Worm (Caenorhabditis elegans) whole organism, early embryonic: ENCODE data around the gene K10C2.14.

Experiments used
- B0310.2 ChIP-seq: sonication (generic microtip); optimal IDR thresholded peaks from 2 replicates; lab custom pipeline; 2016; ENCODE audit warnings: mild to moderate bottlenecking, missing genetic modification characterization, missing compliant biosample characterization
- F13C5.2 ChIP-seq: sonication (generic microtip); optimal IDR thresholded peaks from 2 replicates; lab custom pipeline; 2017; ENCODE audit warnings: mild to moderate bottlenecking, missing genetic modification characterization, inconsistent platforms, missing compliant biosample characterization
- aly-1 ChIP-seq: sonication (generic microtip); optimal IDR thresholded peaks from 2 replicates; lab custom pipeline; 2016; ENCODE audit warnings: missing genetic modification characterization, missing compliant biosample characterization
- ama-1 ChIP-seq: fragments of 150-350 bp; optimal IDR thresholded peaks from 2 replicates; lab custom pipeline; 2014
- ceh-13 ChIP-seq: fragments of 200-800 bp; sonication (Bioruptor generic); optimal IDR thresholded peaks from 2 replicates; lab custom pipeline; 2018; ENCODE audit warnings: mild to moderate bottlenecking, missing genetic modification characterization, missing compliant biosample characterization
- ceh-36 ChIP-seq: sonication (generic microtip); optimal IDR thresholded peaks from 2 replicates; lab custom pipeline; 2016; ENCODE audit warnings: missing genetic modification characterization, inconsistent platforms, missing compliant biosample characterization
- ets-7 ChIP-seq: sonication (generic microtip); optimal IDR thresholded peaks from 2 replicates; lab custom pipeline; 2016; ENCODE audit warnings: missing genotype, missing genetic modification characterization, missing compliant biosample characterization
- flt-1 ChIP-seq: fragments of 200-800 bp; sonication (Bioruptor generic); IDR thresholded peaks from 2 replicates; pipeline ENCODE4 v1.3.6; 2022; ENCODE audit warnings: missing genetic modification characterization, missing compliant biosample characterization
- hmbx-1 ChIP-seq: sonication (generic microtip); optimal IDR thresholded peaks from 2 replicates; lab custom pipeline; 2016; ENCODE audit warnings: mild to moderate bottlenecking, missing genetic modification characterization, missing compliant biosample characterization
- hmg-4 ChIP-seq: fragments of 200-800 bp; sonication (Bioruptor generic); optimal IDR thresholded peaks from 2 replicates; lab custom pipeline; 2018; ENCODE audit warnings: mild to moderate bottlenecking, missing genetic modification characterization, missing compliant biosample characterization
- hnd-1 ChIP-seq: sonication (generic microtip); optimal IDR thresholded peaks from 2 replicates; lab custom pipeline; 2016; ENCODE audit warnings: missing genetic modification characterization, missing compliant biosample characterization
- pes-1 ChIP-seq: fragments of 200-800 bp; sonication (Bioruptor generic); IDR thresholded peaks from 2 replicates; pipeline ENCODE4 v1.3.6; 2022; ENCODE audit warnings: missing genetic modification reagents, missing genetic modification characterization, missing compliant biosample characterization
- scrt-1 ChIP-seq: fragments of 200-800 bp; sonication (Bioruptor generic); IDR thresholded peaks from 2 replicates; pipeline ENCODE4 v1.3.6; 2022; ENCODE audit warnings: missing genetic modification characterization, missing compliant biosample characterization
- sea-1 ChIP-seq: fragments of 200-800 bp; sonication (Bioruptor generic); conservative IDR thresholded peaks from 2 replicates; pipeline ENCODE4 v1.3.6; 2022; ENCODE audit warnings: missing genetic modification characterization, missing compliant biosample characterization
- tbx-11 ChIP-seq: fragments of 200-800 bp; sonication (Bioruptor generic); IDR thresholded peaks from 2 replicates; pipeline ENCODE4 v1.3.6; 2022; ENCODE audit warnings: missing genetic modification characterization, missing compliant biosample characterization
- tbx-37 ChIP-seq: fragments of 200-800 bp; sonication (Bioruptor generic); conservative IDR thresholded peaks from 2 replicates; pipeline ENCODE4 v1.3.6; 2022; ENCODE audit warnings: missing genetic modification reagents, missing genetic modification characterization, missing compliant biosample characterization
- tra-4 ChIP-seq: sonication (generic microtip); optimal IDR thresholded peaks from 2 replicates; lab custom pipeline; 2017; ENCODE audit warnings: missing genetic modification characterization, missing compliant biosample characterization

K10C2.14 gene

ce11 chrX:6433688-6434087, 6.7 kb downstream of the K10C2.14 start, which contains the start of gene K10C2.2:
TSS of gene K10C2.2 (minus strand) at chrX:6433788.
- TF ChIP-seq aly-1 (tag; lab: Kevin White, UChicago) (no peak), ets-7 (no peak), hmg-4 (GFP tag; lab: Kevin White, UChicago) (no peak), tbx-37 (GFP tag; lab: Robert Waterston, UW) (no peak), sea-1 (GFP tag; lab: Robert Waterston, UW) (no peak), tra-4 (tag; lab: Kevin White, UChicago) (no peak), tbx-11 (GFP tag; lab: Robert Waterston, UW) (no peak), ama-1 (no peak), hmbx-1 (tag; lab: Kevin White, UChicago) (no peak), ceh-13 (GFP tag; lab: Kevin White, UChicago) (no peak), B0310.2 (tag; lab: Kevin White, UChicago) (no peak), F13C5.2 (tag; lab: Kevin White, UChicago) (no peak), hnd-1 (tag; lab: Kevin White, UChicago) (no peak), scrt-1 (no peak), pes-1 (GFP tag; lab: Robert Waterston, UW) (no peak), flt-1 (GFP tag; lab: Robert Waterston, UW) (no peak), ceh-36 (tag; lab: Kevin White, UChicago) (no peak)

- no peak for TF ChIP-seq ceh-13 (GFP tag; lab: Kevin White, UChicago)
- TF ChIP-seq hnd-1 (tag; lab: Kevin White, UChicago): no peak
- no peak for TF ChIP-seq ama-1
- no peak for TF ChIP-seq tbx-37 (GFP tag; lab: Robert Waterston, UW)
- TF ChIP-seq ets-7: no peak
- no peak for TF ChIP-seq scrt-1
- no peak for TF ChIP-seq sea-1 (GFP tag; lab: Robert Waterston, UW)
Observed at ce11 chrX:6430510-6430909, 9.9 kb downstream of the K10C2.14 start, which contains the start of gene ctsa-2. TSS of gene ctsa-2 (minus strand) at chrX:6430610.

- no peak for TF ChIP-seq sea-1 (GFP tag; lab: Robert Waterston, UW)
- TF ChIP-seq pes-1 (GFP tag; lab: Robert Waterston, UW): no peak
- TF ChIP-seq B0310.2 (tag; lab: Kevin White, UChicago): no peak
- no peak for TF ChIP-seq ama-1
- no peak for TF ChIP-seq tra-4 (tag; lab: Kevin White, UChicago)
- TF ChIP-seq aly-1 (tag; lab: Kevin White, UChicago): no peak
- no peak for TF ChIP-seq hmg-4 (GFP tag; lab: Kevin White, UChicago)
- TF ChIP-seq ceh-13 (GFP tag; lab: Kevin White, UChicago): no peak
- TF ChIP-seq scrt-1: no peak
- TF ChIP-seq F13C5.2 (tag; lab: Kevin White, UChicago): no peak
- TF ChIP-seq hmbx-1 (tag; lab: Kevin White, UChicago): no peak
- no peak for TF ChIP-seq flt-1 (GFP tag; lab: Robert Waterston, UW)
- no peak for TF ChIP-seq tbx-11 (GFP tag; lab: Robert Waterston, UW)
- TF ChIP-seq tbx-37 (GFP tag; lab: Robert Waterston, UW): no peak
- no peak for TF ChIP-seq ceh-36 (tag; lab: Kevin White, UChicago)
- TF ChIP-seq ets-7: no peak
- no peak for TF ChIP-seq hnd-1 (tag; lab: Kevin White, UChicago)
Observed at ce11 chrX:6429552-6429951, 10.8 kb downstream of the K10C2.14 start.

- TF ChIP-seq pes-1 (GFP tag; lab: Robert Waterston, UW) (no peak), sea-1 (GFP tag; lab: Robert Waterston, UW) (no peak)
Observed at ce11 chrX:6427147-6427546, 13.2 kb downstream of the K10C2.14 start.

- TF ChIP-seq B0310.2 (tag; lab: Kevin White, UChicago) (no peak), hmbx-1 (tag; lab: Kevin White, UChicago) (no peak), tbx-37 (GFP tag; lab: Robert Waterston, UW) (no peak), ama-1 (no peak), tra-4 (tag; lab: Kevin White, UChicago) (no peak), hnd-1 (tag; lab: Kevin White, UChicago) (no peak), ceh-36 (tag; lab: Kevin White, UChicago) (no peak), ets-7 (no peak), sea-1 (GFP tag; lab: Robert Waterston, UW) (no peak), F13C5.2 (tag; lab: Kevin White, UChicago) (no peak), ceh-13 (GFP tag; lab: Kevin White, UChicago) (no peak), scrt-1 (no peak), pes-1 (GFP tag; lab: Robert Waterston, UW) (no peak), hmg-4 (GFP tag; lab: Kevin White, UChicago) (no peak), flt-1 (GFP tag; lab: Robert Waterston, UW) (no peak), tbx-11 (GFP tag; lab: Robert Waterston, UW) (no peak), aly-1 (tag; lab: Kevin White, UChicago) (no peak)
Observed at ce11 chrX:6420681-6421080, 19.7 kb downstream of the K10C2.14 start, which contains the start of gene K10C2.12. TSS of gene K10C2.12 (minus strand) at chrX:6420781.

- TF ChIP-seq scrt-1 (no peak), tbx-37 (GFP tag; lab: Robert Waterston, UW) (no peak), ceh-36 (tag; lab: Kevin White, UChicago) (no peak), ama-1 (no peak), hnd-1 (tag; lab: Kevin White, UChicago) (no peak), sea-1 (GFP tag; lab: Robert Waterston, UW) (no peak), ceh-13 (GFP tag; lab: Kevin White, UChicago) (no peak), aly-1 (tag; lab: Kevin White, UChicago) (no peak), F13C5.2 (tag; lab: Kevin White, UChicago) (no peak), B0310.2 (tag; lab: Kevin White, UChicago) (no peak), tra-4 (tag; lab: Kevin White, UChicago) (no peak), hmbx-1 (tag; lab: Kevin White, UChicago) (no peak), hmg-4 (GFP tag; lab: Kevin White, UChicago) (no peak), pes-1 (GFP tag; lab: Robert Waterston, UW) (no peak), flt-1 (GFP tag; lab: Robert Waterston, UW) (no peak), ets-7 (no peak), tbx-11 (GFP tag; lab: Robert Waterston, UW) (no peak)
Observed at ce11 chrX:6419113-6419512, 21.3 kb downstream of the K10C2.14 start.
